Fruit fly (Drosophila melanogaster): Measurements from ENCODE around the gene PIG-F.

The PIG-F gene

DNA sequence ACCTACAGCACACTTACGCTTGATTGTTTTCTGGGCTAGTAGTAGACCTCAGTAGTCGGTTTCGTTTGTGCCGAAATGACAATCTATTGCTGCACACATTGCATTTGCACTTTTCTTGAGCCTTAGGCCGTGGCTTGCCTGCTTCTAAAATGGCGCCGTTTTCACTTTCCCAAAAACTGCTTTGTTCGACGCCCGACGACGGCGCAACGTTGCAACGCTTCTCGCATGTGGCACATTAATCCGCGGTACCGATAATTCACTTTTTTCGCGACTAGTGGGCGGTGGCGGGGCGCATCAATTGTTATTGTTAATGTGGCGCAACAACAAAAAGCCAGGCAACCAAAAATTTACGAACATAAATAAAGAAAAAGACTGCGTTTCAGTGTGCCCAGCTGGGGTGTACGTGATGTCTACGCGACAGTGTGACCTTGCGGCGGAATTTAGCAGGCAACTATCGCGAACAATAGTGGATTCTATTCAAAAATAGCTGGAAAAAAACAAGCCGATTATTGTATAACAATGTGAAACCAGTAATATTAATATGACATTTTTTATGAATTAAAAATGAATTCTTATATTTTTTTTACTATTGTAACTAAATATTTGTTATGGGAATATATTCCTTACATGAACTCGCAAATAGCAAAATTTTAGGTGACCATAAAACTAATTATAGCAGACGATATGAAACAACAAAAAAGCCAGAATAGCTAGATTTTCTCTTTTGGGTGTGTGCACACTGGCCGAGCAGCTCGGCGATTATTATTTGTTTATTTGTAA is 13.7 kb upstream of the PIG-F start, which contains the start of the genes ash1 and Taf6 (continued):
- TF ChIP-seq BEAF-32 (GFP tag; optimal IDR thresholded peaks at IDR 0.05) (peak; percentile 89), Bgb (GFP tag; IDR thresholded peaks at IDR 0.05; ENCODE audit: partially characterized antibody) (peak; percentile 61), CG14710 (tag; optimal IDR thresholded peaks at IDR 0.05) (peak; percentile 100), ac (GFP tag; optimal IDR thresholded peaks at IDR 0.05) (no peak), CG16813 (GFP tag; IDR thresholded peaks at IDR 0.05; ENCODE audit: partially characterized antibody) (peak; percentile 75), Doc3 (GFP tag; IDR thresholded peaks at IDR 0.05; ENCODE audit: partially characterized antibody) (peak; percentile 70), CG10565 (GFP tag; optimal IDR thresholded peaks at IDR 0.05) (no peak), CG2712 (tag; optimal IDR thresholded peaks at IDR 0.05) (peak; percentile 27), Dp (GFP tag; optimal IDR thresholded peaks at IDR 0.05) (peak; percentile 18), MTF-1 (GFP tag; optimal IDR thresholded peaks at IDR 0.05; ENCODE audit: borderline replicate concordance) (no peak), CG1792 (GFP tag; optimal IDR thresholded peaks at IDR 0.05) (no peak), tll (GFP tag; optimal IDR thresholded peaks at IDR 0.05) (peak in 1 of 2 experiments; percentile 28), Max (GFP tag; optimal IDR thresholded peaks at IDR 0.05) (peak; percentile 2), MBD-R2 (GFP tag; IDR thresholded peaks at IDR 0.05) (peak; percentile 48), Med (GFP tag) (peak; percentile 39), HmgD (GFP tag; optimal IDR thresholded peaks at IDR 0.05) (no peak), CG33213 (GFP tag; optimal IDR thresholded peaks at IDR 0.05) (no peak), CG8388 (GFP tag; optimal IDR thresholded peaks at IDR 0.05) (no peak), run (tag; optimal IDR thresholded peaks at IDR 0.05) (no peak), twi (tag; optimal IDR thresholded peaks at IDR 0.05) (no peak), CG34422 (GFP tag; IDR thresholded peaks at IDR 0.05) (0 out of 3 replicates have a peak, but pooled peaks have one; percentile 11), dmrt11E (tag; optimal IDR thresholded peaks at IDR 0.05) (peak; percentile 11), Hr78 (GFP tag; optimal IDR thresholded peaks at IDR 0.05) (no peak), pzg (GFP tag; optimal IDR thresholded peaks at IDR 0.05) (peak; percentile 64), H2.0 (GFP tag; IDR thresholded peaks at IDR 0.05) (no peak), row (GFP tag; IDR thresholded peaks at IDR 0.05) (peak; percentile 88), CG15514 (GFP tag; optimal IDR thresholded peaks at IDR 0.05) (peak; percentile 25), Sry-δ (GFP tag; optimal IDR thresholded peaks at IDR 0.05) (peak; percentile 59), CG11398 (GFP tag; optimal IDR thresholded peaks at IDR 0.05) (no peak), da (GFP tag; optimal IDR thresholded peaks at IDR 0.05) (no peak), dimm (GFP tag; IDR thresholded peaks at IDR 0.05) (no peak), CG10366 (GFP tag; IDR thresholded peaks at IDR 0.05) (no peak), unc-4 (GFP tag; IDR thresholded peaks at IDR 0.05; ENCODE audit: partially characterized antibody) (peak; percentile 73), CG14667 (GFP tag; IDR thresholded peaks at IDR 0.05) (no peak), Neu2 (GFP tag; optimal IDR thresholded peaks at IDR 0.05; ENCODE audit: borderline replicate concordance) (no peak), Hr39 (optimal IDR thresholded peaks at IDR 0.05) (no peak), CG2202 (tag; optimal IDR thresholded peaks at IDR 0.05) (no peak), Nf-YB (GFP tag; optimal IDR thresholded peaks at IDR 0.05) (no peak), Sry-β (GFP tag; optimal IDR thresholded peaks at IDR 0.05) (peak; percentile 86), seq (GFP tag; IDR thresholded peaks at IDR 0.05) (no peak), PHDP (tag; optimal IDR thresholded peaks at IDR 0.05) (no peak), odd (GFP tag; optimal IDR thresholded peaks at IDR 0.05) (no peak), lola (GFP tag; optimal IDR thresholded peaks at IDR 0.05) (peak in 1 of 3 experiments; percentile 38), zen (tag; optimal IDR thresholded peaks at IDR 0.05) (peak; percentile 12), Scr (GFP tag; IDR thresholded peaks at IDR 0.05; ENCODE audit: partially characterized antibody) (peak; percentile 73), CG6791 (GFP tag; IDR thresholded peaks at IDR 0.05; ENCODE audit: partially characterized antibody) (peak; percentile 67), CG31365 (tag; optimal IDR thresholded peaks at IDR 0.05) (no peak)

Data from whole organism, embryonic.